Worm (Caenorhabditis elegans) whole organism, L3 larva: ENCODE data around the gene F20H11.4.

Experiments
- R02D3.7 ChIP-seq: fragments of 150-350 bp; optimal IDR thresholded peaks from 2 replicates; lab custom pipeline; 2014; ENCODE audit warnings: missing biosample characterization, missing genetic modification characterization
- ZK546.5 ChIP-seq: sonication (generic microtip); optimal IDR thresholded peaks from 2 replicates; lab custom pipeline; 2017; ENCODE audit warnings: missing biosample characterization, missing genetic modification characterization
- aly-2 ChIP-seq: fragments of 150-350 bp; optimal IDR thresholded peaks from 2 replicates; lab custom pipeline; 2014; ENCODE audit warnings: missing biosample characterization, missing genetic modification characterization
- ama-1 ChIP-seq: fragments of 150-350 bp; optimal IDR thresholded peaks from 2 replicates; lab custom pipeline; 2018
- ceh-16 ChIP-seq: sonication (generic microtip); optimal IDR thresholded peaks from 2 replicates; lab custom pipeline; 2017; ENCODE audit warnings: missing biosample characterization, missing genetic modification characterization
- ceh-28 ChIP-seq: fragments of 150-350 bp; optimal IDR thresholded peaks from 2 replicates; lab custom pipeline; 2014; ENCODE audit warnings: missing biosample characterization, missing genetic modification reagents, missing genetic modification characterization
- ceh-82 ChIP-seq: fragments of 150-350 bp; optimal IDR thresholded peaks from 2 replicates; lab custom pipeline; 2014; ENCODE audit warnings: missing biosample characterization, missing genetic modification characterization
- egl-27 ChIP-seq: sonication (generic microtip); optimal IDR thresholded peaks from 4 replicates; lab custom pipeline; 2017; ENCODE audit warnings: missing biosample characterization, missing genetic modification reagents, missing genetic modification characterization
- elt-1 ChIP-seq: fragments of 150-350 bp; optimal IDR thresholded peaks from 2 replicates; lab custom pipeline; 2014; ENCODE audit warnings: missing biosample characterization, missing genetic modification characterization
- eor-1 ChIP-seq, 2 experiments: fragments of 150-350 bp; optimal IDR thresholded peaks; 2 replicates each; lab custom pipeline; 2014 to 2018; ENCODE audit warnings: missing biosample characterization in 2 of 2, missing genetic modification characterization in 2 of 2
- fkh-10 ChIP-seq: sonication (generic microtip); optimal IDR thresholded peaks from 2 replicates; lab custom pipeline; 2017; ENCODE audit warnings: missing biosample characterization, missing genetic modification reagents, missing genetic modification characterization
- fkh-2 ChIP-seq: fragments of 150-350 bp; optimal IDR thresholded peaks from 2 replicates; lab custom pipeline; 2014; ENCODE audit warnings: missing biosample characterization, missing genetic modification reagents, missing genetic modification characterization
- fos-1 ChIP-seq: fragments of 150-350 bp; optimal IDR thresholded peaks from 2 replicates; lab custom pipeline; 2014; ENCODE audit warnings: missing biosample characterization, missing genetic modification characterization
- hmg-11 ChIP-seq: sonication (generic microtip); optimal IDR thresholded peaks from 2 replicates; lab custom pipeline; 2016; ENCODE audit warnings: missing genetic modification characterization, missing compliant biosample characterization
- jun-1 ChIP-seq: fragments of 150-350 bp; optimal IDR thresholded peaks from 2 replicates; lab custom pipeline; 2014; ENCODE audit warnings: missing biosample characterization, missing genetic modification reagents, missing genetic modification characterization
- lin-15B ChIP-seq: fragments of 150-350 bp; optimal IDR thresholded peaks from 2 replicates; lab custom pipeline; 2014; ENCODE audit warnings: missing biosample characterization, missing genetic modification characterization
- lin-39 ChIP-seq: fragments of 150-350 bp; optimal IDR thresholded peaks from 2 replicates; lab custom pipeline; 2018; ENCODE audit warnings: missing biosample characterization, missing genetic modification reagents, missing genetic modification characterization
- lsy-12 ChIP-seq: sonication (generic microtip); optimal IDR thresholded peaks from 2 replicates; lab custom pipeline; 2016; ENCODE audit warnings: mild to moderate bottlenecking, missing genetic modification characterization, missing compliant biosample characterization
- mdl-1 ChIP-seq: fragments of 150-350 bp; optimal IDR thresholded peaks from 2 replicates; lab custom pipeline; 2014; ENCODE audit warnings: missing biosample characterization, missing genetic modification characterization
- mml-1 ChIP-seq: fragments of 150-350 bp; sonication (generic microtip); optimal IDR thresholded peaks from 3 replicates; lab custom pipeline; 2014; ENCODE audit warnings: missing biosample characterization, missing genetic modification characterization
- nhr-11 ChIP-seq: fragments of 150-350 bp; optimal IDR thresholded peaks from 2 replicates; lab custom pipeline; 2014; ENCODE audit warnings: missing biosample characterization, missing genetic modification characterization
- nhr-12 ChIP-seq: fragments of 150-350 bp; optimal IDR thresholded peaks from 2 replicates; lab custom pipeline; 2014; ENCODE audit warnings: missing biosample characterization, missing genetic modification characterization
- nhr-23 ChIP-seq: fragments of 150-350 bp; optimal IDR thresholded peaks from 2 replicates; lab custom pipeline; 2014; ENCODE audit warnings: missing biosample characterization, missing genetic modification reagents, missing genetic modification characterization
- nhr-25 ChIP-seq: sonication (generic microtip); optimal IDR thresholded peaks from 2 replicates; lab custom pipeline; 2017; ENCODE audit warnings: missing biosample characterization, missing genetic modification characterization
- nhr-43 ChIP-seq: sonication (generic microtip); optimal IDR thresholded peaks from 2 replicates; lab custom pipeline; 2016; ENCODE audit warnings: mild to moderate bottlenecking, missing genetic modification characterization, missing compliant biosample characterization; ENCODE audit not compliant: poor library complexity, severe bottlenecking
- nhr-67 ChIP-seq: fragments of 150-350 bp; optimal IDR thresholded peaks from 2 replicates; lab custom pipeline; 2014; ENCODE audit warnings: missing biosample characterization, missing genetic modification characterization
- sea-2 ChIP-seq: fragments of 150-350 bp; sonication (generic microtip); optimal IDR thresholded peaks from 4 replicates; lab custom pipeline; 2014; ENCODE audit warnings: missing biosample characterization, missing genetic modification reagents, missing genetic modification characterization
- skn-1 ChIP-seq: fragments of 150-350 bp; optimal IDR thresholded peaks from 2 replicates; lab custom pipeline; 2014; ENCODE audit warnings: missing biosample characterization, missing genetic modification characterization
- snpc-4 ChIP-seq: fragments of 150-350 bp; optimal IDR thresholded peaks from 2 replicates; lab custom pipeline; 2014; ENCODE audit warnings: missing biosample characterization, missing genetic modification characterization
- tbx-2 ChIP-seq: sonication (generic microtip); optimal IDR thresholded peaks from 2 replicates; lab custom pipeline; 2016; ENCODE audit warnings: mild to moderate bottlenecking, missing genetic modification characterization, missing compliant biosample characterization
- unc-39 ChIP-seq: sonication (generic microtip); optimal IDR thresholded peaks from 4 replicates; lab custom pipeline; 2017; ENCODE audit warnings: missing biosample characterization, missing genetic modification characterization
- unc-62 ChIP-seq: fragments of 150-350 bp; sonication (generic microtip); optimal IDR thresholded peaks from 4 replicates; lab custom pipeline; 2014; ENCODE audit warnings: missing biosample characterization, missing genetic modification reagents, missing genetic modification characterization
- ztf-11 ChIP-seq: fragments of 150-350 bp; optimal IDR thresholded peaks from 2 replicates; lab custom pipeline; 2014; ENCODE audit warnings: missing biosample characterization, missing genetic modification characterization
- ztf-4 ChIP-seq: fragments of 150-350 bp; optimal IDR thresholded peaks from 2 replicates; lab custom pipeline; 2014; ENCODE audit warnings: missing biosample characterization, missing genetic modification characterization

F20H11.4 gene

DNA sequence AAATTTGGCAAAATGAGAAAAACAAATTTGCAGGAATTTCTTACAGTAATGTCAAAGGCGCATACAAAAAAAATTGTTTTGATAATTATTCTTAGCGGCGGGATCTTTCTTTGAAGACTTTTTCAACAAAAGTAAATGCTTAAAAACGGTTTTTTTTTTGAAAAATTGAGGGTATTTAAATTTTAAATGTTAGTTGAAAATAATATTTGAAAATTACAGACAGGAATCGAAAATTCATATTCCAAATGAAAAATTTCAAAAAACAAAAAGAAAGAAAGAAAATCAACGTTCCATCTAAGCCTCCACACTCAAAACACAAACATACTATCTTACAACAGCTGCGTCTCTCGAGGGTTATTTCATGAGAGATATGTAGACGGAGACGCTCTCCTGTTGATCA, 31.3 kb upstream of the F20H11.4 start:
- no peak for TF ChIP-seq mml-1 (tag; lab: Kevin White, UChicago)
- no peak for TF ChIP-seq ztf-11 (tag; lab: Kevin White, UChicago)

DNA sequence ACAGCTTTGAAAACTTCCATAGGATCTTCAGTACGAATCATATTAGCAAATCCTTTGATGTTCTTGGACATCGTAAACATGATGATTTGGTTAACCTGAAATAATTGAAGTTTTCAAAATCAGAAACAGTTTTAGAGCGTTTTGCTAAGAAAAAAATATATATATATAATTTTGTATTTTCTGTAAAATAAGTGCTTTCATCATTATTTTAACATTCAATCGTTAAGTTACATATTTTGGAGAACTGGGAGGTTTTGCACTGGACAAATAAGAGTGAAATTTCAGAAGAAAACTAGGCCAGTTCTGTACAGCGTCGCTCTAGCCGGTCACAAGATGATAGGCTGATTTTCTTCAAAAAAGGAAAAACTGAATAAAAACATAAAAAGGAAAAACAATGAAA, 29.9 kb upstream of the F20H11.4 start, which contains the start of gene F27B3.6:
Gene F27B3.6, minus strand, starts transcription at position 101 of the 400 bp plus-strand sequence.
- TF ChIP-seq jun-1 (tag; lab: Kevin White, UChicago) (no peak), lin-39 (tag; lab: Kevin White, UChicago) (no peak), egl-27 (no peak), ama-1 (lab: Kevin White, UChicago) (no peak), unc-62 (GFP tag; lab: Kevin White, UChicago) (no peak), mml-1 (tag; lab: Kevin White, UChicago) (no peak), tbx-2 (tag; lab: Kevin White, UChicago) (no peak), snpc-4 (tag; lab: Kevin White, UChicago) (no peak), R02D3.7 (no peak), aly-2 (tag; lab: Kevin White, UChicago) (no peak), lsy-12 (no peak), nhr-67 (tag; lab: Kevin White, UChicago) (no peak), skn-1 (tag; lab: Kevin White, UChicago) (no peak), hmg-11 (tag; lab: Kevin White, UChicago) (no peak), unc-39 (no peak), nhr-43 (tag; lab: Kevin White, UChicago) (no peak), ceh-82 (no peak)
- TF ChIP-seq, all 47 proteins: peak for 0

DNA sequence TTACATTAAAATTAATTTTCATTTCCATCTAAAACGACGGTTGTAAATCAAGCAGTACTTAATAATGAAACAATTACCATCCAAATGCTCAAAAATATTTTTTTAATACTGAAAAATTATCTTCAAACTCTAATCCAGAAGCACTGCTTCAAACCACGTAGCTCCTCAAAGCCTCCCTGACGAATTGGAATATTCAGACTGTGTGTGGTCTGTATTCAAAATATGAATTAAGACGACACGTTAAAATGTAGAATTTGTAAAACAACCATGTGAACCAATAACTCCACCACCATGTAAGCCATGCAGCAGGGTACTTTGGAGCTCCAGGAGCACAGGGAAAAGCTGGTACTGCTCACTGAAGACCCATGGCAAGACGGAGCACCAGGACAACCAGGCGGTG, 29.0 kb upstream of the F20H11.4 start, which contains the start of gene F27B3.8:
Gene F27B3.8, plus strand, starts transcription at position 301 of the 400 bp plus-strand sequence.
- TF ChIP-seq nhr-11 (tag; lab: Kevin White, UChicago) (no peak), elt-1 (tag; lab: Kevin White, UChicago) (no peak), nhr-12 (tag; lab: Kevin White, UChicago) (no peak), ceh-16 (no peak), ZK546.5 (tag; lab: Kevin White, UChicago) (no peak), ceh-28 (no peak), lin-15B (tag; lab: Kevin White, UChicago) (no peak), ztf-4 (no peak)

ce11 chrIII:6581585-6581984, 26.8 kb upstream of the F20H11.4 start, which contains the start of gene acr-21:
Gene acr-21, plus strand, starts transcription at chrIII:6581885.
- TF ChIP-seq ZK546.5 (tag; lab: Kevin White, UChicago) (no peak), fkh-10 (peak; percentile 15)

- TF ChIP-seq nhr-23 (tag; lab: Kevin White, UChicago) (no peak), sea-2 (no peak), egl-27 (no peak), nhr-25 (no peak), tbx-2 (tag; lab: Kevin White, UChicago) (no peak), elt-1 (tag; lab: Kevin White, UChicago) (no peak), ztf-11 (tag; lab: Kevin White, UChicago) (no peak), ceh-82 (no peak), mdl-1 (tag; lab: Kevin White, UChicago) (no peak), lin-15B (tag; lab: Kevin White, UChicago) (no peak), snpc-4 (tag; lab: Kevin White, UChicago) (no peak)
- TF ChIP-seq, all 47 proteins: peak for 0
These were observed 20.9 kb upstream of the F20H11.4 start, which contains the start of gene ddo-3 for ce11 chrIII:6587564-6587963. Gene ddo-3, plus strand, starts transcription at chrIII:6587864.

DNA sequence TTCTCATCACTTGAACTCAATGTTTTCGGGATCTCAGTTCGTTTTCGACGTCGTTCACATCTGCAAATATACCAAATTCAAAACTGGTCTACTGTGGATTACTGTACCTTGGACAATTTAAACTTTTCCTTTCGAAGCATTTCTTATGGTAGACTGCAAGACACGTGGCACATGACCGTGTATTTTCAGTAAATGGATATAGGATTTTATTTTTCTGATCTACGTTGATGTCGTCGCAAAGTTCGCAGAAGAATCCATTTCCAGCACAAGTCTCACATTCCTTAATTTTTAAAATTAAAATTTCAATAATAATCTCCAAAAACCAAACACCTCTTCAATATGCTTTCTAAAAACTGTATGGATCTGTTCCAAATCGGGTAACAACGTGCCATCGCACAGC, 18.9 kb upstream of the F20H11.4 start:
- no peak for TF ChIP-seq nhr-11 (tag; lab: Kevin White, UChicago)
- no peak for TF ChIP-seq unc-62 (GFP tag; lab: Kevin White, UChicago)
- no peak for TF ChIP-seq ceh-16
- TF ChIP-seq lin-39 (tag; lab: Kevin White, UChicago) = no peak
- no peak for TF ChIP-seq ztf-4
- no peak for TF ChIP-seq hmg-11 (tag; lab: Kevin White, UChicago)

DNA sequence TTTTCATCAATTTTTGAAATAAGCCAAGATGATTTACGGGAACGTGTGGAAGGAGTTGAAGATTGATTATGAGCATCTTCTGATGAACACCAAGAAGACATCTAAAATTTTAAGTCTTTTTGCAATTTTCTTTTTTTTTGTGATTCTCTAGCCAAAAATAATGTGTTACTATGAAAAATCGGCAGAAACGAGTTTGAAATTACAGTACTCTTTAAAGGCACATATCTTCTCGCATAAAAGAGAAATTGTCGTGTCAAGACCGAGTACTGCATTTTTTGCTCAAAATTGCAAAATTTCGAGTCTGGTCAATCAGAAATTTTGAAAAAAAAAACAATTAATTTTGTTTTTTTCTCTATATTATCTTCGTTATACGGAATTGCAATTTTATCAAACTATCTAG, 16.3 kb upstream of the F20H11.4 start, which contains the start of gene F20H11.1:
Gene F20H11.1, minus strand, starts transcription at position 101 of the 400 bp plus-strand sequence.
- TF ChIP-seq eor-1 (tag; optimal IDR thresholded peaks at IDR 0.05; lab: Kevin White, UChicago) (no peak), nhr-43 (tag; lab: Kevin White, UChicago) (no peak), mml-1 (tag; lab: Kevin White, UChicago) (no peak), nhr-23 (tag; lab: Kevin White, UChicago) (no peak), sea-2 (no peak), fkh-2 (tag; lab: Kevin White, UChicago) (no peak), unc-39 (no peak), lsy-12 (no peak), fos-1 (tag; lab: Kevin White, UChicago) (no peak), ama-1 (lab: Kevin White, UChicago) (no peak), lin-39 (tag; lab: Kevin White, UChicago) (no peak), elt-1 (tag; lab: Kevin White, UChicago) (no peak), skn-1 (tag; lab: Kevin White, UChicago) (no peak), nhr-25 (no peak), R02D3.7 (no peak)
